Fruit fly (Drosophila melanogaster) S2 (cell line): ENCODE data around the gene CG33985.

Experiments
- CG8478 ChIP-seq: fragments of >200 bp; optimal IDR thresholded peaks from 2 replicates; lab custom pipeline; 2018
- CTCF ChIP-seq, 2 experiments: fragments of >200 bp; optimal IDR thresholded peaks; 2 replicates each; lab custom pipeline; 2018

- TF ChIP-seq CTCF (optimal IDR thresholded peaks at IDR 0.05; lab: Kevin White, UChicago): no peak
- no peak for TF ChIP-seq CG8478 (lab: Kevin White, UChicago)
Observed at dm6 chr3L:15516956-15517355, 9.7 kb downstream of the CG33985 start, which contains the start of gene CG13454.
